Fruit fly (Drosophila melanogaster) whole organism, embryonic: ENCODE measurements around the gene Nadsyn.

ENCODE experiments used
- Bteb2 ChIP-seq: fragments of 200-800 bp; sonication (Bioruptor generic); optimal IDR thresholded peaks from 2 replicates; lab custom pipeline; 2016; ENCODE audit warnings: missing biosample characterization, missing genetic modification characterization
- CG14710 ChIP-seq: fragments of 200-800 bp; sonication (Bioruptor generic); optimal IDR thresholded peaks from 3 replicates; lab custom pipeline; 2019; ENCODE audit warnings: missing biosample characterization, mild to moderate bottlenecking, missing genetic modification characterization, moderate library complexity
- CG17328 ChIP-seq: fragments of 200-800 bp; sonication (Bioruptor generic); IDR thresholded peaks from 2 replicates; pipeline ENCODE4 v1.3.6; 2022; ENCODE audit warnings: missing biosample characterization, missing genetic modification characterization
- CG18619 ChIP-seq: fragments of 200-800 bp; sonication (Bioruptor generic); optimal IDR thresholded peaks from 3 replicates; lab custom pipeline; 2017; ENCODE audit warnings: missing biosample characterization, mild to moderate bottlenecking, missing genetic modification characterization
- CG2199 ChIP-seq: fragments of 200-800 bp; sonication (Bioruptor generic); IDR thresholded peaks from 3 replicates; pipeline ENCODE4 v1.3.6; 2022; ENCODE audit warnings: missing biosample characterization, missing genetic modification characterization
- CG32532 ChIP-seq: fragments of 200-800 bp; sonication (Bioruptor generic); IDR thresholded peaks from 2 replicates; pipeline ENCODE4 v1.3.6; 2022; ENCODE audit warnings: missing biosample characterization, missing genetic modification characterization
- CG3407 ChIP-seq: fragments of 200-800 bp; sonication (Bioruptor generic); optimal IDR thresholded peaks from 2 replicates; lab custom pipeline; 2018; ENCODE audit warnings: missing biosample characterization, mild to moderate bottlenecking, missing genetic modification characterization
- CG34376 ChIP-seq: fragments of 200-800 bp; sonication (Bioruptor generic); optimal IDR thresholded peaks from 2 replicates; lab custom pipeline; 2018; ENCODE audit warnings: missing biosample characterization, mild to moderate bottlenecking, missing genetic modification characterization
- CG6175 ChIP-seq: fragments of 200-800 bp; sonication (Bioruptor generic); IDR thresholded peaks from 3 replicates; pipeline ENCODE4 v1.3.6; 2022; ENCODE audit warnings: missing biosample characterization, missing genetic modification characterization
- CG6791 ChIP-seq: fragments of 200-800 bp; sonication (Bioruptor generic); IDR thresholded peaks from 3 replicates; pipeline ENCODE4 v1.3.6; 2022; ENCODE audit warnings: missing biosample characterization, missing genetic modification characterization; ENCODE audit not compliant: partially characterized antibody
- CG8290 ChIP-seq, 3 experiments: fragments of 200-800 bp; sonication (Bioruptor generic); optimal IDR thresholded peaks; 2 replicates each; lab custom pipeline; 2016 to 2019; ENCODE audit warnings: missing biosample characterization in 3 of 3, missing genetic modification characterization in 3 of 3, mild to moderate bottlenecking in 2 of 3, moderate library complexity in 1 of 3
- CG8944 ChIP-seq: fragments of 200-800 bp; sonication (Bioruptor generic); optimal IDR thresholded peaks from 3 replicates; lab custom pipeline; 2016; ENCODE audit warnings: missing biosample characterization, missing genetic modification characterization
- D ChIP-seq, 2 experiments: fragments of 200-800 bp in 1 of 2; fragments of >200 bp in 1 of 2; sonication (Bioruptor generic) in 1 of 2; optimal IDR thresholded peaks; 2 replicates in 1 of 2; 3 replicates in 1 of 2; lab custom pipeline; 2017; ENCODE audit warnings: mild to moderate bottlenecking in 1 of 2, missing biosample characterization in 1 of 2, missing genetic modification characterization in 1 of 2, missing genetic modification reagents in 1 of 2
- D19A ChIP-seq: fragments of 200-800 bp; optimal IDR thresholded peaks from 3 replicates; lab custom pipeline; 2019; ENCODE audit warnings: missing biosample characterization, mild to moderate bottlenecking, missing genetic modification characterization, moderate library complexity
- E2f1 ChIP-seq: fragments of 200-800 bp; sonication (Bioruptor generic); IDR thresholded peaks from 2 replicates; pipeline ENCODE4 v1.3.6; 2022; ENCODE audit warnings: missing biosample characterization, missing genetic modification characterization
- Ets65A ChIP-seq: fragments of 200-800 bp; sonication (Bioruptor generic); peaks from one replicate; lab custom pipeline; 2016; ENCODE audit warnings: missing biosample characterization, missing genetic modification characterization
- Mad ChIP-seq: fragments of 200-800 bp; sonication (Bioruptor generic); optimal IDR thresholded peaks from 2 replicates; lab custom pipeline; 2016; ENCODE audit warnings: missing biosample characterization, missing genetic modification characterization
- NK7.1 ChIP-seq: fragments of 200-800 bp; sonication (Bioruptor generic); optimal IDR thresholded peaks from 3 replicates; lab custom pipeline; 2016; ENCODE audit warnings: missing biosample characterization, missing genetic modification characterization
- NfI ChIP-seq: fragments of 200-800 bp; sonication (Bioruptor generic); optimal IDR thresholded peaks from 3 replicates; lab custom pipeline; 2018; ENCODE audit warnings: missing biosample characterization, mild to moderate bottlenecking, missing genetic modification characterization, moderate library complexity
- Sox102F ChIP-seq: fragments of 200-800 bp; sonication (Bioruptor generic); optimal IDR thresholded peaks from 2 replicates; lab custom pipeline; 2018; ENCODE audit warnings: missing biosample characterization, mild to moderate bottlenecking, missing genetic modification characterization, moderate library complexity
- Sry-δ ChIP-seq: fragments of 200-800 bp; sonication (Bioruptor generic); optimal IDR thresholded peaks from 2 replicates; lab custom pipeline; 2016; ENCODE audit warnings: missing biosample characterization, missing genetic modification characterization
- Stat92E ChIP-seq, 3 experiments: fragments of >200 bp in 2 of 3; fragments of 200-800 bp in 1 of 3; sonication (Bioruptor generic) in 1 of 3; optimal IDR thresholded peaks; 2 replicates each; lab custom pipeline; 2017 to 2019; ENCODE audit warnings: missing biosample characterization in 3 of 3, missing genetic modification characterization in 3 of 3, mild to moderate bottlenecking in 1 of 3, moderate library complexity in 1 of 3
- Trl ChIP-seq, 3 experiments: fragments of >200 bp in 2 of 3; fragments of 200-800 bp in 1 of 3; sonication (Bioruptor generic) in 1 of 3; optimal IDR thresholded peaks; 2 replicates in 1 of 3; 3 replicates in 2 of 3; lab custom pipeline; 2016 to 2017; ENCODE audit warnings: missing biosample characterization in 1 of 3, missing genetic modification characterization in 1 of 3
- ab ChIP-seq: fragments of 200-800 bp; sonication (Bioruptor generic); optimal IDR thresholded peaks from 2 replicates; lab custom pipeline; 2016; ENCODE audit warnings: missing biosample characterization, missing genetic modification characterization
- bab2 ChIP-seq: fragments of 200-800 bp; sonication (Bioruptor generic); optimal IDR thresholded peaks from 2 replicates; lab custom pipeline; 2016; ENCODE audit warnings: missing biosample characterization, missing genetic modification characterization
- bigmax ChIP-seq: fragments of 200-800 bp; sonication (Bioruptor generic); optimal IDR thresholded peaks from 2 replicates; lab custom pipeline; 2018; ENCODE audit warnings: missing biosample characterization, mild to moderate bottlenecking, missing genetic modification characterization
- cad ChIP-seq: fragments of >200 bp; optimal IDR thresholded peaks from 2 replicates; lab custom pipeline; 2017; ENCODE audit warnings: missing biosample characterization, missing genetic modification characterization
- chif ChIP-seq, 2 experiments: fragments of 200-800 bp; sonication (Bioruptor generic); optimal IDR thresholded peaks; 3 replicates each; lab custom pipeline; 2016; ENCODE audit warnings: missing biosample characterization in 2 of 2, missing genetic modification characterization in 2 of 2
- ems ChIP-seq: fragments of 200-800 bp; sonication (Bioruptor generic); optimal IDR thresholded peaks from 3 replicates; lab custom pipeline; 2016; ENCODE audit warnings: missing biosample characterization, missing genetic modification characterization
- fd3F ChIP-seq: fragments of 200-800 bp; sonication (Bioruptor generic); optimal IDR thresholded peaks from 2 replicates; lab custom pipeline; 2018; ENCODE audit warnings: missing biosample characterization, mild to moderate bottlenecking, missing genetic modification characterization, moderate library complexity
- gfzf ChIP-seq: fragments of 200-800 bp; sonication (Bioruptor generic); optimal IDR thresholded peaks from 2 replicates; lab custom pipeline; 2016; ENCODE audit warnings: missing biosample characterization, mild to moderate bottlenecking, missing genetic modification characterization, moderate library complexity
- hkb ChIP-seq, 2 experiments: fragments of 200-800 bp in 1 of 2; fragments of >200 bp in 1 of 2; sonication (Bioruptor generic) in 1 of 2; IDR thresholded peaks in 1 of 2; optimal IDR thresholded peaks in 1 of 2; 2 replicates each; pipeline versions ENCODE4 v1.3.6 to Lab custom; 2017 to 2022; ENCODE audit warnings: missing biosample characterization in 1 of 2, missing genetic modification characterization in 1 of 2
- kah ChIP-seq: fragments of 200-800 bp; sonication (Bioruptor generic); optimal IDR thresholded peaks from 2 replicates; lab custom pipeline; 2018; ENCODE audit warnings: missing biosample characterization, mild to moderate bottlenecking, missing genetic modification characterization
- lov ChIP-seq, 2 experiments: fragments of 200-800 bp in 1 of 2; fragments of >200 bp in 1 of 2; sonication (Bioruptor generic) in 1 of 2; IDR thresholded peaks in 1 of 2; optimal IDR thresholded peaks in 1 of 2; 2 replicates in 1 of 2; 3 replicates in 1 of 2; pipeline versions ENCODE4 v1.3.6 to Lab custom; 2017 to 2022; ENCODE audit warnings: missing biosample characterization in 1 of 2, missing genetic modification characterization in 1 of 2
- luna ChIP-seq: fragments of 200-800 bp; sonication (Bioruptor generic); optimal IDR thresholded peaks from 2 replicates; lab custom pipeline; 2016; ENCODE audit warnings: missing biosample characterization, missing genetic modification characterization
- odd ChIP-seq: fragments of 200-800 bp; sonication (Bioruptor generic); optimal IDR thresholded peaks from 2 replicates; lab custom pipeline; 2017; ENCODE audit warnings: missing biosample characterization, mild to moderate bottlenecking, missing genetic modification characterization
- pita ChIP-seq: fragments of 200-800 bp; sonication (Bioruptor generic); optimal IDR thresholded peaks from 2 replicates; lab custom pipeline; 2017; ENCODE audit warnings: missing biosample characterization, mild to moderate bottlenecking, missing genetic modification characterization
- slp2 ChIP-seq: fragments of 200-800 bp; sonication (Bioruptor generic); optimal IDR thresholded peaks from 2 replicates; lab custom pipeline; 2016; ENCODE audit warnings: missing biosample characterization, missing genetic modification characterization
- ssp ChIP-seq: fragments of 200-800 bp; sonication (Bioruptor generic); IDR thresholded peaks from 2 replicates; pipeline ENCODE4 v1.3.6; 2022; ENCODE audit warnings: missing biosample characterization, missing genetic modification characterization
- tap ChIP-seq: fragments of 200-800 bp; optimal IDR thresholded peaks from 3 replicates; lab custom pipeline; 2019; ENCODE audit warnings: missing biosample characterization, mild to moderate bottlenecking, missing genetic modification characterization, moderate library complexity
- tgo ChIP-seq: fragments of 200-800 bp; sonication (Bioruptor generic); IDR thresholded peaks from 3 replicates; pipeline ENCODE4 v1.3.6; 2022; ENCODE audit warnings: missing biosample characterization, missing genetic modification characterization
- trem ChIP-seq: fragments of 200-800 bp; optimal IDR thresholded peaks from 3 replicates; lab custom pipeline; 2019; ENCODE audit warnings: missing biosample characterization, mild to moderate bottlenecking, missing genetic modification characterization, moderate library complexity
- trh ChIP-seq: fragments of 200-800 bp; sonication (Bioruptor generic); optimal IDR thresholded peaks from 2 replicates; lab custom pipeline; 2016; ENCODE audit warnings: missing biosample characterization, missing genetic modification characterization

Gene Nadsyn

dm6 chrX:13744599-13745052 is 26.5 kb upstream of the Nadsyn start, which contains the start of gene Grip91 (continued):
- TF ChIP-seq Sry-δ (GFP tag; lab: Kevin White, UChicago) (peak; percentile 39), hkb (optimal IDR thresholded peaks at IDR 0.05; lab: Kevin White, UChicago) (peak; percentile 95), hkb (GFP tag; IDR thresholded peaks at IDR 0.05; lab: Robert Waterston, UW) (no peak), luna (GFP tag; lab: Kevin White, UChicago) (no peak), CG6175 (GFP tag; lab: Robert Waterston, UW) (no peak), D (optimal IDR thresholded peaks at IDR 0.05; lab: Kevin White, UChicago) (no peak), D (GFP tag; optimal IDR thresholded peaks at IDR 0.05; lab: Kevin White, UChicago) (no peak), Stat92E (GFP tag; optimal IDR thresholded peaks at IDR 0.05; lab: Kevin White, UChicago) (no peak), CG14710 (tag; lab: Kevin White, UChicago) (peak; percentile 100), CG8944 (GFP tag; lab: Kevin White, UChicago) (no peak), gfzf (peak; percentile 87), CG2199 (GFP tag; lab: Robert Waterston, UW) (no peak), bab2 (GFP tag; lab: Kevin White, UChicago) (no peak), slp2 (GFP tag; lab: Kevin White, UChicago) (no peak), cad (GFP tag; lab: Kevin White, UChicago) (no peak), CG6791 (GFP tag; lab: Robert Waterston, UW) (no peak), trem (tag; lab: Kevin White, UChicago) (peak; percentile 61), chif (GFP tag; optimal IDR thresholded peaks at IDR 0.05; lab: Kevin White, UChicago) (no peak), Mad (no peak), ssp (GFP tag; lab: Robert Waterston, UW) (no peak), CG17328 (GFP tag; lab: Robert Waterston, UW) (no peak), trh (GFP tag; lab: Kevin White, UChicago) (no peak), NK7.1 (GFP tag; lab: Kevin White, UChicago) (no peak), CG34376 (GFP tag; lab: Kevin White, UChicago) (peak; percentile 4), Bteb2 (GFP tag; lab: Kevin White, UChicago) (no peak), NfI (GFP tag; lab: Kevin White, UChicago) (no peak), CG3407 (GFP tag; lab: Kevin White, UChicago) (no peak), bigmax (GFP tag; lab: Kevin White, UChicago) (no peak), lov (optimal IDR thresholded peaks at IDR 0.05; lab: Kevin White, UChicago) (no peak), lov (GFP tag; IDR thresholded peaks at IDR 0.05; lab: Robert Waterston, UW) (no peak), E2f1 (GFP tag; lab: Robert Waterston, UW) (no peak), tgo (GFP tag; lab: Robert Waterston, UW) (no peak), fd3F (GFP tag; lab: Kevin White, UChicago) (no peak), pita (no peak), ems (GFP tag; lab: Kevin White, UChicago) (no peak), CG8290 (GFP tag; optimal IDR thresholded peaks at IDR 0.05; lab: Kevin White, UChicago) (peak; percentile 25), CG8290 (tag; optimal IDR thresholded peaks at IDR 0.05; lab: Kevin White, UChicago) (peak in 1 of 2 experiments; percentile 29), tap (tag; lab: Kevin White, UChicago) (no peak), odd (GFP tag; lab: Kevin White, UChicago) (no peak), ab (GFP tag; lab: Kevin White, UChicago) (no peak), D19A (tag; lab: Kevin White, UChicago) (no peak), CG32532 (GFP tag; lab: Robert Waterston, UW) (no peak), Trl (optimal IDR thresholded peaks at IDR 0.05; lab: Kevin White, UChicago) (peak in 1 of 2 experiments; percentile 7), Trl (GFP tag; optimal IDR thresholded peaks at IDR 0.05; lab: Kevin White, UChicago) (no peak), Sox102F (GFP tag; lab: Kevin White, UChicago) (no peak), kah (GFP tag; lab: Kevin White, UChicago) (no peak), Ets65A (GFP tag; lab: Kevin White, UChicago) (peak; percentile 53), CG18619 (GFP tag; lab: Kevin White, UChicago) (no peak)
